Fruit fly (Drosophila melanogaster): Measurements from ENCODE around the gene Nmnat.
A peak's percentile ranks its signal among the peaks of the same experiment; 100 is the strongest.

dm6 chr3R:24985029-24985685 is 40.1 kb downstream of the Nmnat start:
- no peak for TF ChIP-seq YL-1 (GFP tag; optimal IDR thresholded peaks at IDR 0.05)
- no peak for TF ChIP-seq CG10979 (tag; optimal IDR thresholded peaks at IDR 0.05)
- no peak for TF ChIP-seq yki (optimal IDR thresholded peaks at IDR 0.05)
- no peak for TF ChIP-seq slp2 (GFP tag; optimal IDR thresholded peaks at IDR 0.05)
- TF ChIP-seq mirr (GFP tag; optimal IDR thresholded peaks at IDR 0.05), result no peak
- no peak for TF ChIP-seq Six4 (GFP tag; optimal IDR thresholded peaks at IDR 0.05)
- no peak for TF ChIP-seq CG12299 (tag; optimal IDR thresholded peaks at IDR 0.05)
- no peak for TF ChIP-seq knrl (GFP tag; IDR thresholded peaks at IDR 0.05; ENCODE audit: partially characterized antibody)
- TF ChIP-seq Abd-B (GFP tag; optimal IDR thresholded peaks at IDR 0.05), result no peak
- TF ChIP-seq Optix (GFP tag; IDR thresholded peaks at IDR 0.05), result no peak
- TF ChIP-seq inv (GFP tag; IDR thresholded peaks at IDR 0.05; ENCODE audit: partially characterized antibody), result no peak
- no peak for TF ChIP-seq kay (GFP tag; optimal IDR thresholded peaks at IDR 0.05)
- TF ChIP-seq Ets65A (GFP tag), result peak; percentile 67
- no peak for TF ChIP-seq Hr51 (GFP tag; optimal IDR thresholded peaks at IDR 0.05)
